Worm (Caenorhabditis elegans) whole organism, midembryonic: ENCODE results near the gene fbxa-111.

Source experiments
- cog-1 ChIP-seq: sonication (generic microtip); optimal IDR thresholded peaks from 2 replicates; lab custom pipeline; 2016; ENCODE audit warnings: missing genetic modification characterization, missing compliant biosample characterization
- klf-2 ChIP-seq: fragments of 200-800 bp; sonication (Bioruptor generic); conservative IDR thresholded peaks from 2 replicates; pipeline ENCODE4 v1.3.6; 2022; ENCODE audit warnings: missing genetic modification reagents, missing genetic modification characterization, missing compliant biosample characterization
- ref-1 ChIP-seq: fragments of 200-800 bp; sonication (Bioruptor generic); conservative IDR thresholded peaks from 2 replicates; pipeline ENCODE4 v1.3.6; 2022; ENCODE audit warnings: missing genetic modification reagents, missing genetic modification characterization, missing compliant biosample characterization
- ztf-23 ChIP-seq: fragments of 200-800 bp; sonication (Bioruptor generic); IDR thresholded peaks from 2 replicates; pipeline ENCODE4 v1.3.6; 2022; ENCODE audit warnings: missing genetic modification reagents, missing genetic modification characterization, missing compliant biosample characterization
- ztf-29 ChIP-seq: fragments of 200-800 bp; sonication (Bioruptor generic); IDR thresholded peaks from 2 replicates; pipeline ENCODE4 v1.3.6; 2022; ENCODE audit warnings: missing genetic modification reagents, missing genetic modification characterization, missing compliant biosample characterization

DNA sequence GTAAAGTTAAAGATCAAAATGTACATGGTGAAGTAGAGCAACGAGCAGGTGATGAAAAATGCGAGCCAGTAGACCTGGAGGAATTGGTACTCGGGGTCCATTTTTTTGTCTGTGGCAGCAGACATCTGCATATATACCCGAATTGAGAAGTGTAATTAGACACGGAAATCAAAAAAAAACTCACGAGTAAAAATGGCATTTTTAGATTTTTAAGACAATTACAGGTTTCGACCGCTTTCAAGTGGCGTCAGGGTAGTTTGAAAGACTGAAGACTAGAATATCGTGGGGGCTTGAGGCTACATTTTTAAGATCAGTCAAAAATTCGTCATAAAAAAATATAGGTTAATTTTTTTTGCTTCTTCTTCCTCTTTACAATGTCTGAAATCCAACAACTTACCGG, 46.8 kb downstream of the fbxa-111 start, which contains the start of gene srd-68:
- no peak for TF ChIP-seq klf-2 (GFP tag; lab: Robert Waterston, UW)
- TF ChIP-seq ztf-29 (GFP tag; lab: Robert Waterston, UW), result no peak
- no peak for TF ChIP-seq ztf-23 (GFP tag; lab: Robert Waterston, UW)
- no peak for TF ChIP-seq ref-1 (GFP tag; lab: Robert Waterston, UW)
- no peak for TF ChIP-seq cog-1 (tag; lab: Kevin White, UChicago)
